Worm (Caenorhabditis elegans): ENCODE measurements around the gene B0432.10.

ce11 chrII:286551-286724, 363 bp upstream of the B0432.10 start, which contains the start of gene misc-1:
- no peak for TF ChIP-seq C34F6.9 (tag; optimal IDR thresholded peaks at IDR 0.05)
- no peak for TF ChIP-seq nhr-237 (tag; optimal IDR thresholded peaks at IDR 0.05)
- no peak for TF ChIP-seq ztf-11 (tag; optimal IDR thresholded peaks at IDR 0.05)
- no peak for TF ChIP-seq lsy-2 (tag; optimal IDR thresholded peaks at IDR 0.05)
- no peak for TF ChIP-seq unc-39 (tag; optimal IDR thresholded peaks at IDR 0.05)
- TF ChIP-seq R02D3.7 (tag; optimal IDR thresholded peaks at IDR 0.05), result no peak
- no peak for TF ChIP-seq egl-27 (tag; optimal IDR thresholded peaks at IDR 0.05)
- TF ChIP-seq ama-1 (optimal IDR thresholded peaks at IDR 0.05), result no peak
- no peak for TF ChIP-seq ceh-82 (tag; optimal IDR thresholded peaks at IDR 0.05)
- TF ChIP-seq ztf-4 (tag; optimal IDR thresholded peaks at IDR 0.05), result no peak
- TF ChIP-seq lin-13 (GFP tag; optimal IDR thresholded peaks at IDR 0.05), result no peak

Measured in whole organism, L2 larva.